Worm (Caenorhabditis elegans) whole organism, mixed stage, embryonic: ENCODE measurements around the gene T27E9.2.

Experiments
- M03D4.4 ChIP-seq: sonication (generic microtip); optimal IDR thresholded peaks from 2 replicates; lab custom pipeline; 2017; ENCODE audit warnings: mild to moderate bottlenecking, missing genetic modification characterization, missing compliant biosample characterization
- bed-3 ChIP-seq: fragments of 200-800 bp; sonication (Bioruptor generic); optimal IDR thresholded peaks from 3 replicates; lab custom pipeline; 2018; ENCODE audit warnings: mild to moderate bottlenecking, missing genetic modification characterization, moderate library complexity, missing compliant biosample characterization
- blmp-1 ChIP-seq: fragments of 150-350 bp; optimal IDR thresholded peaks from 2 replicates; lab custom pipeline; 2014; ENCODE audit warnings: missing biosample characterization, missing genetic modification characterization
- ceh-39 ChIP-seq: fragments of 150-350 bp; optimal IDR thresholded peaks from 2 replicates; lab custom pipeline; 2014; ENCODE audit warnings: missing biosample characterization, missing genetic modification characterization
- ces-1 ChIP-seq: fragments of 150-350 bp; optimal IDR thresholded peaks from 2 replicates; lab custom pipeline; 2014; ENCODE audit warnings: missing biosample characterization, missing genetic modification reagents, missing genetic modification characterization
- cnd-1 ChIP-seq: fragments of 200-800 bp; sonication (Bioruptor generic); optimal IDR thresholded peaks from 2 replicates; lab custom pipeline; 2018; ENCODE audit warnings: mild to moderate bottlenecking, missing genetic modification characterization, missing compliant biosample characterization
- drap-1 ChIP-seq: fragments of 200-800 bp; sonication (Bioruptor generic); optimal IDR thresholded peaks from 3 replicates; lab custom pipeline; 2018; ENCODE audit warnings: mild to moderate bottlenecking, missing genetic modification characterization, missing compliant biosample characterization
- elt-1 ChIP-seq: sonication (generic microtip); optimal IDR thresholded peaks from 2 replicates; lab custom pipeline; 2017; ENCODE audit warnings: missing genetic modification characterization, mild to moderate bottlenecking, missing compliant biosample characterization, antibody characterized with exemption, moderate library complexity, borderline replicate concordance; ENCODE audit not compliant: insufficient read depth
- elt-3 ChIP-seq: fragments of 150-350 bp; optimal IDR thresholded peaks from 2 replicates; lab custom pipeline; 2014; ENCODE audit warnings: missing biosample characterization, missing genetic modification characterization
- flh-1 ChIP-seq: fragments of 200-800 bp; sonication (Bioruptor generic); optimal IDR thresholded peaks from 2 replicates; lab custom pipeline; 2018; ENCODE audit warnings: mild to moderate bottlenecking, missing genetic modification characterization, moderate library complexity, missing compliant biosample characterization
- ham-2 ChIP-seq: fragments of 200-800 bp; sonication (Bioruptor generic); optimal IDR thresholded peaks from 2 replicates; lab custom pipeline; 2018; ENCODE audit warnings: mild to moderate bottlenecking, missing genetic modification characterization, missing compliant biosample characterization
- hlh-1 ChIP-seq: fragments of 150-350 bp; optimal IDR thresholded peaks from 2 replicates; lab custom pipeline; 2014; ENCODE audit warnings: missing biosample characterization, missing genetic modification reagents, missing genetic modification characterization
- lin-13 ChIP-seq: fragments of 150-350 bp; optimal IDR thresholded peaks from 2 replicates; lab custom pipeline; 2014; ENCODE audit warnings: missing biosample characterization, missing genetic modification characterization
- lin-32 ChIP-seq: fragments of 200-800 bp; sonication (Bioruptor generic); optimal IDR thresholded peaks from 2 replicates; lab custom pipeline; 2018; ENCODE audit warnings: mild to moderate bottlenecking, missing genetic modification characterization, missing compliant biosample characterization
- lsy-2 ChIP-seq: fragments of 150-350 bp; optimal IDR thresholded peaks from 2 replicates; lab custom pipeline; 2014; ENCODE audit warnings: missing biosample characterization, missing genetic modification characterization
- mab-5 ChIP-seq: fragments of 150-350 bp; optimal IDR thresholded peaks from 2 replicates; lab custom pipeline; 2014; ENCODE audit warnings: missing biosample characterization, missing genetic modification characterization
- mep-1 ChIP-seq: fragments of 150-350 bp; optimal IDR thresholded peaks from 2 replicates; lab custom pipeline; 2017; ENCODE audit warnings: missing biosample characterization, missing genetic modification reagents, missing genetic modification characterization, inconsistent platforms
- mls-2 ChIP-seq: sonication (generic microtip); optimal IDR thresholded peaks from 2 replicates; lab custom pipeline; 2016; ENCODE audit warnings: mild to moderate bottlenecking, missing genetic modification characterization, moderate library complexity, missing compliant biosample characterization
- nhr-12 ChIP-seq: fragments of 150-350 bp; optimal IDR thresholded peaks from 2 replicates; lab custom pipeline; 2014; ENCODE audit warnings: missing biosample characterization, missing genetic modification characterization
- nhr-2 ChIP-seq: fragments of 150-350 bp; optimal IDR thresholded peaks from 2 replicates; lab custom pipeline; 2014; ENCODE audit warnings: missing biosample characterization, missing genetic modification characterization
- nhr-237 ChIP-seq: fragments of 150-350 bp; optimal IDR thresholded peaks from 2 replicates; lab custom pipeline; 2014; ENCODE audit warnings: missing biosample characterization, missing genetic modification characterization
- nhr-28 ChIP-seq: fragments of 150-350 bp; optimal IDR thresholded peaks from 2 replicates; lab custom pipeline; 2014; ENCODE audit warnings: missing biosample characterization, missing genetic modification characterization
- nhr-76 ChIP-seq: sonication (generic microtip); optimal IDR thresholded peaks from 2 replicates; lab custom pipeline; 2017; ENCODE audit warnings: missing biosample characterization, missing genetic modification characterization
- sem-2 ChIP-seq: fragments of 200-800 bp; sonication (Bioruptor generic); optimal IDR thresholded peaks from 2 replicates; lab custom pipeline; 2018; ENCODE audit warnings: mild to moderate bottlenecking, missing genetic modification characterization, missing compliant biosample characterization
- sptf-1 ChIP-seq: sonication (generic microtip); optimal IDR thresholded peaks from 2 replicates; lab custom pipeline; 2017; ENCODE audit warnings: mild to moderate bottlenecking, missing genetic modification characterization, moderate library complexity, missing compliant biosample characterization
- tbx-8 ChIP-seq: fragments of 200-800 bp; sonication (Bioruptor generic); optimal IDR thresholded peaks from 2 replicates; lab custom pipeline; 2018; ENCODE audit warnings: mild to moderate bottlenecking, missing genetic modification characterization, moderate library complexity, missing compliant biosample characterization
- unc-120 ChIP-seq: sonication (generic microtip); optimal IDR thresholded peaks from 2 replicates; lab custom pipeline; 2017; ENCODE audit warnings: missing genetic modification characterization, missing compliant biosample characterization; ENCODE audit not compliant: poor library complexity, severe bottlenecking
- unc-39 ChIP-seq: fragments of 150-350 bp; optimal IDR thresholded peaks from 2 replicates; lab custom pipeline; 2014; ENCODE audit warnings: missing biosample characterization, missing genetic modification characterization
- unc-62 ChIP-seq: fragments of 150-350 bp; optimal IDR thresholded peaks from 2 replicates; lab custom pipeline; 2014; ENCODE audit warnings: missing biosample characterization, missing genetic modification reagents, missing genetic modification characterization
- zip-8 ChIP-seq: fragments of 150-350 bp; optimal IDR thresholded peaks from 2 replicates; lab custom pipeline; 2014; ENCODE audit warnings: missing biosample characterization, missing genetic modification characterization
- ztf-11 ChIP-seq: fragments of 150-350 bp; optimal IDR thresholded peaks from 2 replicates; lab custom pipeline; 2014; ENCODE audit warnings: missing biosample characterization, missing genetic modification characterization

T27E9.2 gene

DNA sequence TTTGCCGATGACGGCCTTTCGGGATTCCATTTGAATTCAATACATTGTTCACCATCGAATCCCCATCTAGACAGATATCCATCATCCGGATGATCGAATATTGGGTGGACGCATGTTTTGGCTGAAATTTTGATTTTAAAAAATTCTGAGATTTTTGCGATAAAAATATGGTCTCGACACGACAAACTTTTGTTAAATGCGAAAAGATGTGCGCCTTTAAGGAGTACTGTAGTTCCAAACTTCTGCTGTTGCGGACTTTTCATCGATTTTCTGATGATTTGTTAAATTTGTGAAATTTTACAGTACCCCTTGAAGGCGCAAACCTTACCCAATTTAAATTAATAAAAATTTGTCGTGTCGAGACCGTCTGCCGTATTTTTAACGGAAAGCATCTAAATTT lies 34.6 kb downstream of the T27E9.2 start:
- TF ChIP-seq mep-1 (tag; lab: Kevin White, UChicago) = no peak
- TF ChIP-seq hlh-1 = no peak
- no peak for TF ChIP-seq ztf-11 (tag; lab: Kevin White, UChicago)
- no peak for TF ChIP-seq flh-1 (GFP tag; lab: Kevin White, UChicago)
- TF ChIP-seq nhr-12 (tag; lab: Kevin White, UChicago) = no peak
- no peak for TF ChIP-seq ham-2 (GFP tag; lab: Kevin White, UChicago)
- no peak for TF ChIP-seq unc-120 (tag; lab: Kevin White, UChicago)
- TF ChIP-seq, all 35 proteins: peak for 0

DNA sequence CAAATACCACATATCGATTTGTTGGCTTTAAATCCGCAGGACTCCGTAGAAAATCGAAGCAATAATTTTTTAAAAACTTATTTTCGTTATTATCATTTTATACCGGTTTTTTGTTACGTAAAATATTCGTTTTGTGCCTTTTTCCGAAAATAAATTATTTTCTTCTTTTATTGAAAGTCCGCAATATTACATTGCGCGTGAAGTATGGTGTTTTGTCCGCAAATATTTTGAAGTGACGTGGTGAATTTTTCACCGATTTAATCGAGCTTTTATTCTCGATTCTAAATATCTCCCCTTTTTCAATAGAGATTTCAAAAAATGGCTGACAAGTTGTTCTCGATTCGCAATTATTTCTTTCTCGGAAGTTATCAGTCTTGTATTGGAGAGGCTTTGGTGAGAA lies 36.3 kb downstream of the T27E9.2 start, which contains the start of gene cope-1:
TSS of gene cope-1 (plus strand) at position 229 of the 400 bp plus-strand sequence.
- TF ChIP-seq lsy-2 (tag; lab: Kevin White, UChicago) (peak; percentile 39), blmp-1 (tag; lab: Kevin White, UChicago) (no peak), ces-1 (GFP tag; lab: Kevin White, UChicago) (peak; percentile 37), unc-39 (no peak), mep-1 (tag; lab: Kevin White, UChicago) (peak; percentile 4)

DNA sequence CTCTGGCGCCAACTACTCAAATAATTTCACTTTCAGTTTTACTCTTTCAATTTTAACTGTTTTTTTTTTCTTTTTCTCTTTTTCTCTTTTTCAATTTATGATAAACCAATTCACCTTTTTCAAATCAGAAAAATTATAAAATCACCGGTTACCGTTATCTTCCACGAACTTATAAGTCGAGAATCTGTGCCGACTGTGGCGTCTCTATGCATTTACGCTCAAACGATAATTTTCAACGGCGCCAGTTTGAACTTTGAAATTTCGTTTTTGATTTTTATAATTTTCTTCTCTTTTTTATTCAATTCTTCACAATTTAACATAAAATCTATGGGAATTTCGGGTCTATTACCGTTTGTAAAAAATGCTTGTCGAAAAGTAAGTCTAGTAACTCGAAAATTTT lies 39.0 kb downstream of the T27E9.2 start, which contains the start of gene exo-1:
TSS of gene exo-1 (plus strand) at position 101 of the 400 bp plus-strand sequence.
- TF ChIP-seq cnd-1 (tag; lab: Kevin White, UChicago) (no peak), nhr-28 (tag; lab: Kevin White, UChicago) (no peak), ceh-39 (tag; lab: Kevin White, UChicago) (no peak), ztf-11 (tag; lab: Kevin White, UChicago) (no peak), mep-1 (tag; lab: Kevin White, UChicago) (peak; percentile 35), lsy-2 (tag; lab: Kevin White, UChicago) (peak; percentile 42), tbx-8 (GFP tag; lab: Kevin White, UChicago) (no peak), ham-2 (GFP tag; lab: Kevin White, UChicago) (no peak), unc-62 (GFP tag; lab: Kevin White, UChicago) (no peak), zip-8 (tag; lab: Kevin White, UChicago) (no peak), mls-2 (tag; lab: Kevin White, UChicago) (no peak), nhr-237 (tag; lab: Kevin White, UChicago) (peak; percentile 46), drap-1 (GFP tag; lab: Kevin White, UChicago) (no peak), elt-1 (tag; lab: Kevin White, UChicago) (no peak), nhr-12 (tag; lab: Kevin White, UChicago) (no peak)
- TF ChIP-seq, all 35 proteins: peak for 3

DNA sequence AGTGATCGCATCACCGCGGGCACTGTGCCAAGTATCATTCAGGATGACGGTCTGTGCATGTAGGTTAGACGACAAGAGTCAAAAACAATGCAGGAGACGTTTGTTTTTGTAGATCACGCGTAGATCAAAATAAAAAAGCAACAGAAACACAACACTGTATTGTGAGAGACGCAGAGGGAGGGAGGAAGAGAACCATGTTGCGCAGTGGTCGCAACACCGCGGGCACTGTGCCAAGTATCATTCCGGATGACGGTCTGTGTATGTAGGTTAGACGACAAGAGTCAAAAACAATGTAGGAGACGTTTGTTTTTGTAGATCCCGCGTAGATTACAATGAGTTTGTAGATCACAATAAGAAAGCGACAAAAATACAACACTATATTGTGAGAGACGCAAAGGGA lies 43.4 kb downstream of the T27E9.2 start:
- TF ChIP-seq bed-3 (no peak), unc-39 (no peak), lin-13 (no peak), sem-2 (GFP tag; lab: Kevin White, UChicago) (no peak), mab-5 (tag; lab: Kevin White, UChicago) (no peak), unc-120 (tag; lab: Kevin White, UChicago) (no peak), nhr-76 (no peak), ces-1 (GFP tag; lab: Kevin White, UChicago) (no peak), zip-8 (tag; lab: Kevin White, UChicago) (no peak), M03D4.4 (tag; lab: Kevin White, UChicago) (no peak), ham-2 (GFP tag; lab: Kevin White, UChicago) (no peak), nhr-2 (no peak), lsy-2 (tag; lab: Kevin White, UChicago) (no peak), sptf-1 (tag; lab: Kevin White, UChicago) (no peak), elt-3 (tag; lab: Kevin White, UChicago) (no peak), lin-32 (GFP tag; lab: Kevin White, UChicago) (no peak), nhr-28 (tag; lab: Kevin White, UChicago) (no peak), drap-1 (GFP tag; lab: Kevin White, UChicago) (no peak), flh-1 (GFP tag; lab: Kevin White, UChicago) (no peak)
- TF ChIP-seq, all 35 proteins: peak for 0
